Worm (Caenorhabditis elegans) whole organism, mixed stage, embryonic: Measurements from ENCODE around the gene Y66D12A.6.

Experiments used
- blmp-1 ChIP-seq: fragments of 150-350 bp; optimal IDR thresholded peaks from 2 replicates; lab custom pipeline; 2014; ENCODE audit warnings: missing biosample characterization, missing genetic modification characterization
- ceh-83 ChIP-seq: fragments of 200-800 bp; sonication (Bioruptor generic); optimal IDR thresholded peaks from 2 replicates; lab custom pipeline; 2018; ENCODE audit warnings: mild to moderate bottlenecking, missing genetic modification characterization, missing compliant biosample characterization
- elt-1 ChIP-seq: sonication (generic microtip); optimal IDR thresholded peaks from 2 replicates; lab custom pipeline; 2017; ENCODE audit warnings: missing genetic modification characterization, mild to moderate bottlenecking, missing compliant biosample characterization, antibody characterized with exemption, moderate library complexity, borderline replicate concordance; ENCODE audit not compliant: insufficient read depth
- lin-13 ChIP-seq: fragments of 150-350 bp; optimal IDR thresholded peaks from 2 replicates; lab custom pipeline; 2014; ENCODE audit warnings: missing biosample characterization, missing genetic modification characterization
- lsy-2 ChIP-seq: fragments of 150-350 bp; optimal IDR thresholded peaks from 2 replicates; lab custom pipeline; 2014; ENCODE audit warnings: missing biosample characterization, missing genetic modification characterization
- mep-1 ChIP-seq: fragments of 150-350 bp; optimal IDR thresholded peaks from 2 replicates; lab custom pipeline; 2017; ENCODE audit warnings: missing biosample characterization, missing genetic modification reagents, missing genetic modification characterization, inconsistent platforms
- nhr-12 ChIP-seq: fragments of 150-350 bp; optimal IDR thresholded peaks from 2 replicates; lab custom pipeline; 2014; ENCODE audit warnings: missing biosample characterization, missing genetic modification characterization
- nhr-2 ChIP-seq: fragments of 150-350 bp; optimal IDR thresholded peaks from 2 replicates; lab custom pipeline; 2014; ENCODE audit warnings: missing biosample characterization, missing genetic modification characterization
- nhr-76 ChIP-seq: sonication (generic microtip); optimal IDR thresholded peaks from 2 replicates; lab custom pipeline; 2017; ENCODE audit warnings: missing biosample characterization, missing genetic modification characterization
- pha-4 ChIP-seq: fragments of 150-350 bp; optimal IDR thresholded peaks from 2 replicates; lab custom pipeline; 2018; ENCODE audit warnings: missing biosample characterization, missing genetic modification reagents, missing genetic modification characterization
- tbx-8 ChIP-seq: fragments of 200-800 bp; sonication (Bioruptor generic); optimal IDR thresholded peaks from 2 replicates; lab custom pipeline; 2018; ENCODE audit warnings: mild to moderate bottlenecking, missing genetic modification characterization, moderate library complexity, missing compliant biosample characterization
- unc-62 ChIP-seq: fragments of 150-350 bp; optimal IDR thresholded peaks from 2 replicates; lab custom pipeline; 2014; ENCODE audit warnings: missing biosample characterization, missing genetic modification reagents, missing genetic modification characterization
- ztf-11 ChIP-seq: fragments of 150-350 bp; optimal IDR thresholded peaks from 2 replicates; lab custom pipeline; 2014; ENCODE audit warnings: missing biosample characterization, missing genetic modification characterization

- TF ChIP-seq unc-62 (GFP tag; lab: Kevin White, UChicago) (no peak), ceh-83 (GFP tag; lab: Kevin White, UChicago) (no peak), ztf-11 (tag; lab: Kevin White, UChicago) (no peak), mep-1 (tag; lab: Kevin White, UChicago) (no peak), nhr-12 (no peak), elt-1 (tag; lab: Kevin White, UChicago) (no peak), pha-4 (tag; lab: Kevin White, UChicago) (no peak), nhr-2 (tag; lab: Kevin White, UChicago) (no peak), blmp-1 (tag; lab: Kevin White, UChicago) (no peak), tbx-8 (no peak), nhr-76 (tag; lab: Kevin White, UChicago) (no peak), lin-13 (tag; lab: Kevin White, UChicago) (no peak), lsy-2 (tag; lab: Kevin White, UChicago) (no peak)
These were observed 10.9 kb upstream of the Y66D12A.6 start for ce11 chrIII:11592096-11592495.
